Fruit fly (Drosophila melanogaster): ENCODE measurements around the gene Amt.

The Amt gene

DNA sequence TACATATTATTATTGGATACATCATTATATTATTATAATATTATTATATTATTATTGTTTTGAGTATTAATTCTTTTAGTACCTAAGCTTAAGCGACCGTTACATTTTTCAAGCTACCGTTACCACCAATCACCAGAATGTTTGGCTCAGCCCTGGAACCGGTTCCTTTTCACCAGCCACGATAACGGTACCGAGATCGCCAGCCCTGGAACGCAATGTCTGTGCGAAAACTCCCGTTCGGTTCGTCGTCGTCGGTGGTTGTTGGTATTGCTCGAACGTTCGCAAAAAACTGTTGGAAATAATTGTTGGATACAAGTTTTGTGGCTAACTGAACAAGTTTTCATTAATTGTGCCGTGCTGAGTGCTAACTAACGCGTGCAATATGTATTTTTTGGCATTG is 798 bp upstream of the Amt start, which contains the start of gene CG42404 (continued):
- TF ChIP-seq CoRest (tag; optimal IDR thresholded peaks at IDR 0.05) (peak; percentile 22), phol (tag; optimal IDR thresholded peaks at IDR 0.05) (peak; percentile 0), CG10462 (GFP tag; optimal IDR thresholded peaks at IDR 0.05) (peak; percentile 68), Deaf1 (tag; optimal IDR thresholded peaks at IDR 0.05) (peak; percentile 86), Trl (optimal IDR thresholded peaks at IDR 0.05) (no peak), Trl (GFP tag; optimal IDR thresholded peaks at IDR 0.05) (no peak), aop (GFP tag; IDR thresholded peaks at IDR 0.05) (no peak), CG43689 (GFP tag; IDR thresholded peaks at IDR 0.05) (no peak), CG13624 (GFP tag; optimal IDR thresholded peaks at IDR 0.05) (no peak), Med (GFP tag) (peak; percentile 82), HLH54F (GFP tag; optimal IDR thresholded peaks at IDR 0.05) (no peak), CG17829 (tag; optimal IDR thresholded peaks at IDR 0.05) (no peak), CG18262 (tag; optimal IDR thresholded peaks at IDR 0.05) (no peak), CG18619 (GFP tag; optimal IDR thresholded peaks at IDR 0.05) (no peak), MESR4 (GFP tag; optimal IDR thresholded peaks at IDR 0.05) (peak; percentile 7), CG2116 (GFP tag; optimal IDR thresholded peaks at IDR 0.05) (peak; percentile 15), inv (GFP tag; IDR thresholded peaks at IDR 0.05; ENCODE audit: partially characterized antibody) (no peak), pzg (GFP tag; optimal IDR thresholded peaks at IDR 0.05) (peak; percentile 51), ftz-f1 (GFP tag; optimal IDR thresholded peaks at IDR 0.05) (no peak), CG2712 (tag; optimal IDR thresholded peaks at IDR 0.05) (peak; percentile 7), rib (GFP tag; IDR thresholded peaks at IDR 0.05) (no peak; the same call in 1 of the 2 replicates), Myb (GFP tag; optimal IDR thresholded peaks at IDR 0.05) (peak; percentile 95), CG7839 (tag; optimal IDR thresholded peaks at IDR 0.05) (no peak)

dm6 chr3R:15246601-15247000 is 2.3 kb downstream of the Amt start:
- TF ChIP-seq Sin3A (optimal IDR thresholded peaks at IDR 0.05) (no peak), CG11504 (tag; optimal IDR thresholded peaks at IDR 0.05) (no peak), CG15514 (GFP tag; optimal IDR thresholded peaks at IDR 0.05) (no peak), CG12659 (GFP tag; optimal IDR thresholded peaks at IDR 0.05) (no peak), exex (tag; optimal IDR thresholded peaks at IDR 0.05) (peak; percentile 67), CHES-1-like (GFP tag; optimal IDR thresholded peaks at IDR 0.05) (no peak), B-H2 (GFP tag; optimal IDR thresholded peaks at IDR 0.05) (no peak), danr (GFP tag; IDR thresholded peaks at IDR 0.05) (no peak), CG2120 (GFP tag; optimal IDR thresholded peaks at IDR 0.05) (peak; percentile 14), cwo (GFP tag; optimal IDR thresholded peaks at IDR 0.05) (peak; percentile 0), mld (GFP tag; IDR thresholded peaks at IDR 0.05; ENCODE audit: partially characterized antibody) (no peak), Drgx (GFP tag; IDR thresholded peaks at IDR 0.05) (no peak), Med (GFP tag) (peak; percentile 27), CkIIα-i1 (GFP tag; IDR thresholded peaks at IDR 0.05) (no peak), yki (optimal IDR thresholded peaks at IDR 0.05) (no peak), CG15479 (GFP tag; optimal IDR thresholded peaks at IDR 0.05) (peak; percentile 75), ssp (GFP tag; IDR thresholded peaks at IDR 0.05) (no peak), dmrt99B (tag; optimal IDR thresholded peaks at IDR 0.05) (peak; percentile 6), CG10274 (GFP tag; optimal IDR thresholded peaks at IDR 0.05) (no peak), dysf (GFP tag; IDR thresholded peaks at IDR 0.05) (no peak), Eip74EF (GFP tag; optimal IDR thresholded peaks at IDR 0.05) (no peak), NK7.1 (GFP tag; optimal IDR thresholded peaks at IDR 0.05) (no peak), nom (GFP tag; optimal IDR thresholded peaks at IDR 0.05) (no peak), CG1647 (GFP tag; optimal IDR thresholded peaks at IDR 0.05) (no peak), gro (GFP tag; optimal IDR thresholded peaks at IDR 0.05) (no peak), Nf-YA (GFP tag; IDR thresholded peaks at IDR 0.05) (no peak), lbe (GFP tag; optimal IDR thresholded peaks at IDR 0.05) (peak; percentile 23), CG4282 (GFP tag; optimal IDR thresholded peaks at IDR 0.05) (no peak), ato (GFP tag; IDR thresholded peaks at IDR 0.05; ENCODE audit: partially characterized antibody) (no peak), CG6272 (GFP tag; IDR thresholded peaks at IDR 0.05) (no peak), CG7839 (tag; optimal IDR thresholded peaks at IDR 0.05) (no peak)

All from whole organism, embryonic.